Fruit fly (Drosophila melanogaster) whole organism: Measurements from ENCODE around the gene CG4650.

Experiments used
- CG8478 ChIP-seq: fragments of >200 bp; optimal IDR thresholded peaks from 2 replicates; lab custom pipeline; 2018; ENCODE audit warnings: inconsistent platforms
- Dll ChIP-seq: fragments of >200 bp; optimal IDR thresholded peaks from 2 replicates; lab custom pipeline; 2017
- EcR ChIP-seq, 2 experiments: fragments of >200 bp; optimal IDR thresholded peaks; 2 replicates each; lab custom pipeline; 2017; ENCODE audit warnings: missing biosample characterization in 2 of 2, missing genetic modification characterization in 2 of 2, missing genetic modification reagents in 2 of 2
- pan ChIP-seq: fragments of >200 bp; optimal IDR thresholded peaks from 2 replicates; lab custom pipeline; 2017
- psq ChIP-seq: fragments of >200 bp; optimal IDR thresholded peaks from 2 replicates; lab custom pipeline; 2017
- usp ChIP-seq: fragments of >200 bp; optimal IDR thresholded peaks from 2 replicates; lab custom pipeline; 2017; ENCODE audit warnings: missing biosample characterization, missing genetic modification characterization, mixed read lengths

DNA sequence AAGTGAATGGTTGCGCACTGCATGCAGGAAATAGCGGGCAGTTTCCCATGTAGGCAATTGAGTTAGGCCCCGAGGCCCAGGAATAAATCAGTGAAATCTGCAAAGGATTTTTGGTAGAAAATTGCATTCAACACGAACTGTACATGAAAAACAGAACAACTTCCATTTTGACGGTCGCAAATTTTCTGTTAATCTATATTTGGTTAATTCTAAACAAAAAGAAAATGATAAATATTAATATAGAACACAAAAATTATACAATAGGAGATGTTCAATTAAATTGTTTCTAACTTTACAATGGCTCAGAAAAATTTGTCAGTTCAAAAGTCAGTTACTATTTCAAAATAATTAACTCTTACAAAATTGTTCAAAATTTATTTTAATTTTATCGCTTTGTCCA lies 27.3 kb upstream of the CG4650 start, which contains the start of gene CG33308:
- TF ChIP-seq usp (GFP tag; lab: Kevin White, UChicago) (no peak), pan (no peak), CG8478 (lab: Kevin White, UChicago) (no peak), Dll (no peak), EcR (GFP tag; optimal IDR thresholded peaks at IDR 0.05; lab: Kevin White, UChicago) (no peak), psq (no peak)
